Worm (Caenorhabditis elegans) whole organism, L1 larva: Measurements from ENCODE around the gene T10B5.7.

ENCODE experiments used
- C34B4.2 ChIP-seq: sonication (generic microtip); optimal IDR thresholded peaks from 2 replicates; lab custom pipeline; 2017; ENCODE audit warnings: mild to moderate bottlenecking, missing genetic modification characterization, missing compliant biosample characterization
- blmp-1 ChIP-seq: fragments of 150-350 bp; optimal IDR thresholded peaks from 2 replicates; lab custom pipeline; 2014; ENCODE audit warnings: missing biosample characterization, missing genetic modification characterization
- ceh-8 ChIP-seq: fragments of 200-800 bp; sonication (Bioruptor generic); optimal IDR thresholded peaks from 2 replicates; lab custom pipeline; 2018; ENCODE audit warnings: mild to moderate bottlenecking, missing genetic modification characterization, moderate library complexity, missing compliant biosample characterization
- efl-1 ChIP-seq, 4 experiments: fragments of 150-350 bp; optimal IDR thresholded peaks in 3 of 4; peaks in 1 of 4; 1 replicate in 1 of 4; 2 replicates in 3 of 4; lab custom pipeline; 2014; ENCODE audit warnings: missing biosample characterization in 2 of 4, missing genetic modification characterization in 2 of 4, missing genetic modification reagents in 2 of 4
- egl-13 ChIP-seq: sonication (generic microtip); optimal IDR thresholded peaks from 2 replicates; lab custom pipeline; 2016; ENCODE audit warnings: missing genotype, missing genetic modification reagents, missing genetic modification characterization, missing compliant biosample characterization
- egl-27 ChIP-seq, 2 experiments: fragments of 150-350 bp in 1 of 2; sonication (generic microtip); optimal IDR thresholded peaks; 3 replicates each; lab custom pipeline; 2017 to 2018; ENCODE audit warnings: missing biosample characterization in 2 of 2, missing genetic modification characterization in 2 of 2, missing genetic modification reagents in 2 of 2
- fos-1 ChIP-seq: fragments of 150-350 bp; optimal IDR thresholded peaks from 2 replicates; lab custom pipeline; 2014; ENCODE audit warnings: missing biosample characterization, missing genetic modification characterization
- hlh-17 ChIP-seq: fragments of 200-800 bp; sonication (Bioruptor generic); optimal IDR thresholded peaks from 2 replicates; lab custom pipeline; 2018; ENCODE audit warnings: missing genetic modification characterization, mild to moderate bottlenecking, missing compliant biosample characterization, moderate library complexity, borderline replicate concordance
- hlh-4 ChIP-seq: sonication (generic microtip); optimal IDR thresholded peaks from 2 replicates; lab custom pipeline; 2016; ENCODE audit warnings: mild to moderate bottlenecking, missing genetic modification characterization, missing compliant biosample characterization
- hpl-2 ChIP-seq: fragments of 150-350 bp; optimal IDR thresholded peaks from 2 replicates; lab custom pipeline; 2014; ENCODE audit warnings: missing biosample characterization, missing genetic modification reagents, missing genetic modification characterization
- isw-1 ChIP-seq: fragments of 200-800 bp; sonication (Bioruptor generic); IDR thresholded peaks from 2 replicates; pipeline ENCODE4 v1.3.6; 2022; ENCODE audit warnings: missing genetic modification characterization, missing compliant biosample characterization
- lin-14 ChIP-seq: fragments of 200-800 bp; sonication (Bioruptor generic); optimal IDR thresholded peaks from 2 replicates; lab custom pipeline; 2018; ENCODE audit warnings: mild to moderate bottlenecking, missing genetic modification characterization, moderate library complexity, missing compliant biosample characterization
- lin-15B ChIP-seq: fragments of 150-350 bp; sonication (generic microtip); optimal IDR thresholded peaks from 3 replicates; lab custom pipeline; 2014; ENCODE audit warnings: missing biosample characterization, missing genetic modification characterization
- lin-35 ChIP-seq, 2 experiments: fragments of 150-350 bp; optimal IDR thresholded peaks; 2 replicates each; lab custom pipeline; 2014; ENCODE audit warnings: missing biosample characterization in 2 of 2, missing genetic modification characterization in 2 of 2, missing genetic modification reagents in 2 of 2
- lin-39 ChIP-seq: fragments of 150-350 bp; optimal IDR thresholded peaks from 2 replicates; lab custom pipeline; 2014; ENCODE audit warnings: missing biosample characterization, missing genetic modification reagents, missing genetic modification characterization
- nhr-20 ChIP-seq: sonication (generic microtip); optimal IDR thresholded peaks from 2 replicates; lab custom pipeline; 2016; ENCODE audit warnings: mild to moderate bottlenecking, missing genetic modification characterization, missing compliant biosample characterization
- nhr-28 ChIP-seq: fragments of 150-350 bp; optimal IDR thresholded peaks from 2 replicates; lab custom pipeline; 2014; ENCODE audit warnings: missing biosample characterization, missing genetic modification characterization
- nhr-47 ChIP-seq: sonication (generic microtip); optimal IDR thresholded peaks from 2 replicates; lab custom pipeline; 2016; ENCODE audit warnings: mild to moderate bottlenecking, missing genetic modification characterization, moderate library complexity, missing compliant biosample characterization
- nhr-71 ChIP-seq: sonication (generic microtip); optimal IDR thresholded peaks from 2 replicates; lab custom pipeline; 2016; ENCODE audit warnings: mild to moderate bottlenecking, missing genetic modification characterization, moderate library complexity, missing compliant biosample characterization
- nhr-84 ChIP-seq: sonication (generic microtip); optimal IDR thresholded peaks from 2 replicates; lab custom pipeline; 2017; ENCODE audit warnings: missing biosample characterization, missing genetic modification characterization
- nhr-90 ChIP-seq: sonication (generic microtip); optimal IDR thresholded peaks from 2 replicates; lab custom pipeline; 2016; ENCODE audit warnings: mild to moderate bottlenecking, missing genetic modification characterization, missing compliant biosample characterization; ENCODE audit not compliant: poor library complexity
- sox-4 ChIP-seq: sonication (generic microtip); optimal IDR thresholded peaks from 2 replicates; lab custom pipeline; 2016; ENCODE audit warnings: missing genetic modification characterization, missing compliant biosample characterization
- sup-37 ChIP-seq: fragments of 200-800 bp; sonication (Bioruptor generic); optimal IDR thresholded peaks from 2 replicates; lab custom pipeline; 2018; ENCODE audit warnings: mild to moderate bottlenecking, missing genetic modification characterization, missing compliant biosample characterization
- tlp-1 ChIP-seq: fragments of 150-350 bp; optimal IDR thresholded peaks from 2 replicates; lab custom pipeline; 2014; ENCODE audit warnings: missing biosample characterization, missing genetic modification characterization
- unc-130 ChIP-seq: fragments of 150-350 bp; optimal IDR thresholded peaks from 2 replicates; lab custom pipeline; 2017; ENCODE audit warnings: missing biosample characterization, missing genetic modification characterization, inconsistent platforms
- unc-30 ChIP-seq: sonication (generic microtip); optimal IDR thresholded peaks from 2 replicates; lab custom pipeline; 2017; ENCODE audit warnings: missing biosample characterization, missing genetic modification characterization
- zag-1 ChIP-seq: fragments of 150-350 bp; optimal IDR thresholded peaks from 2 replicates; lab custom pipeline; 2014; ENCODE audit warnings: missing biosample characterization, missing genetic modification characterization

The T10B5.7 gene

DNA sequence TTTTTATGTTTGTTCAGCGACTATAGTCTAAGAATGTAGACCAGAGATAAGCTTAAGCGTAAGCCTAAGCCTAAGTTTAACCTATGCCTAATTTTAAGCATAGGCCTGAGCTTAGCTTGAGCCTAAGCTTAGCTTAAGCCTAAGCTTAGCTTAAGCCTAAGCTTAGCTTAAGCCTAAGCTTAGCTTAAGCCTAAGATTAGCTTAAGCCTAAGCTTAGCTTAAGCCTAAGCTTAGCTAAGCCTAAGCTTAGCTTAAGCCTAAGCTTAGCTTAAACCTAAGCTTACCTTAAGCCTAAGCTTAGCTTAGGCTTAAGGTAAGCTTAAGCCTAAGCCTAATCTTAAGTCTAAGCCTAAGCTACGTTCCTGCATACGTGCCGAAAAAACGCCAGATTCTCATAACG is 2.6 kb downstream of the T10B5.7 start:
- TF ChIP-seq nhr-28 (tag; lab: Kevin White, UChicago) (no peak), unc-130 (no peak), lin-39 (no peak)

DNA sequence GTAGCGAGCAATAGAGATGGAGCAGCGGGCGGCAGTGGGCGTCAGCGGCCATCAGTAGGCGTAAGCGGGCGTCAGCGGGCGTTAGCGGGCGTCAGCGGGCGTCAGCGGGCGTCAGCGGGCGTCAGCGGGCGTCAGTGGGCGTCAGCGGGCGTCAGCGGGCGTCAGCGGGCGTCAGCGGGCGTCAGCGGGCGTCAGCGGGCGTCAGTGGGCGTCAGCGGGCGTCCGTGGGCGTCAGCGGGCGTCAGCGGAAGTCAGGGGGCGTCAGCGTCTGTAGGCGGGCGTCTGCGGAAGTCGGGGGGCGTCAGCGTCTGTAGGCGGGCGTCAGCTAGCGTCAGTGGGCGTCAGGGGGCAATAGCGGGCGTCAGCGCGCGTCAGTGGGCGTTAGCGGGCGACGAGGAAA is 4.0 kb downstream of the T10B5.7 start:
- TF ChIP-seq ceh-8 (GFP tag; lab: Kevin White, UChicago), result peak; percentile 57

DNA sequence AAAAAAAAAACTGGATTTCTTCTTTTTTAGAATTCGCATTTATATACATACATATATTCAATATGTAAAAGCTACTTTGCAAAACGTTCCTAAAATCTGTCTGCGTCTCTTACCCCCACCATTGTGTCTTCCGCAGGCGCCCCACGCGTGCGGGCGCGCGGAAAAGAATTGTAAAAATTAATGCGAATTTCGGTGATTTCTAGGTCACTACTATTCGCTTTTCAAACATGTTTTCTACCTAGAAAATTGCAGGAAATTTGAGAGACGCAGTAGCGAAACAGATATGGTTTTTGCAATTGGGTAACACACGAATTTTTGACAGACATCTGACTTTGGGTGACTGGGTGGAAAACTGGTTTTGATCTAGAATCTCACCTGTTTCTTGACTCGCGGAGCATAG is 9.1 kb downstream of the T10B5.7 start:
- no peak for TF ChIP-seq sup-37 (GFP tag; lab: Kevin White, UChicago)
- no peak for TF ChIP-seq sox-4 (tag; lab: Kevin White, UChicago)
- TF ChIP-seq blmp-1 (tag; lab: Kevin White, UChicago), result peak; percentile 88
- peak in 1 of 2 experiments; percentile 7 for TF ChIP-seq lin-35 (GFP tag; optimal IDR thresholded peaks at IDR 0.05; lab: Kevin White, UChicago)

DNA sequence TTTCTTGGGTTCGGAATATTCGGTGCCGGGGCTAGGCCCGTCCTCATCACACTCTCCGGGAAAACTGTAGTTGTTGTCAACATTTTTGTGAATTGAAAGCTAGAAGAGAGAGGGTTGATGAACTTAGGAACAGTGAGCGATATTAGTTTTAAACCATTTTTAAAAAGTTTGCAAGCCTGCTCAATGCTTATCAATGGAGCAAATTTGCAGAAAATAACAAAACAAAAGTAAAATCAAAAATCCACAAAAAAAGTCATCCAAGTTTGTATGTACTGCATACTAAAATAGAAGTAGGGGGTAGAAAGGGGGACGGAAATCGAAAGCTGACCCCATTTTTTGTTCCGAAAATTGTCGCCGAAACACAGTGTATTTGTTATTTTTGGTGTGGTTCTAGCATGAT is 10.2 kb downstream of the T10B5.7 start, which contains the start of gene T10B5.10:
TSS of gene T10B5.10 (minus strand) at position 101 of the 400 bp plus-strand sequence.
- TF ChIP-seq nhr-47 (no peak), zag-1 (tag; lab: Kevin White, UChicago) (no peak), blmp-1 (tag; lab: Kevin White, UChicago) (peak; percentile 70), hpl-2 (no peak), unc-30 (no peak), lin-14 (GFP tag; lab: Kevin White, UChicago) (no peak), efl-1 (optimal IDR thresholded peaks at IDR 0.05; lab: Kevin White, UChicago) (no peak), efl-1 (GFP tag; optimal IDR thresholded peaks at IDR 0.05 in 1 of 2; lab: Kevin White, UChicago) (peak in 1 of 2 experiments; percentile 51), nhr-84 (tag; lab: Kevin White, UChicago) (no peak)

DNA sequence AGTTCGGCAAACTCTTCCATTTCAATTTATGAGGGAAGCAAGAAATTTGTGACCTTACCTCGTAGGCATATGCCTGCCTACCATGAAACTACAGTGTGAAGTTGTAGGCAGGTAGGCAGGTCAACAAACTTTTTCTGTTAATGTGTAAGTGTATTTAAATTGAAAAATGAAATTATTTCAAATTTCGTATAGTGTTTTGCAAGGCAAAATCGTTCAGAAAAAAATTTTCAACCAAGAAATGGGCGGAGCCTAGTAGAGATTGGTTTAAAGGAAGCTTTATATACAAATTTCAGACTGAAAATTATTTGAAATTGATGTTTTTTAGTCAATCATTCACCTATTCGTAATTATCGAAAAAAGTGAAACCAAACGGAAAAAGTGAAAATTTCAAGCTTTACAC is 11.8 kb downstream of the T10B5.7 start:
- TF ChIP-seq lin-15B (tag; lab: Kevin White, UChicago) (no peak), efl-1 (optimal IDR thresholded peaks at IDR 0.05; lab: Kevin White, UChicago) (no peak), efl-1 (GFP tag; optimal IDR thresholded peaks at IDR 0.05 in 1 of 2; lab: Kevin White, UChicago) (peak in 1 of 2 experiments; percentile 52)

DNA sequence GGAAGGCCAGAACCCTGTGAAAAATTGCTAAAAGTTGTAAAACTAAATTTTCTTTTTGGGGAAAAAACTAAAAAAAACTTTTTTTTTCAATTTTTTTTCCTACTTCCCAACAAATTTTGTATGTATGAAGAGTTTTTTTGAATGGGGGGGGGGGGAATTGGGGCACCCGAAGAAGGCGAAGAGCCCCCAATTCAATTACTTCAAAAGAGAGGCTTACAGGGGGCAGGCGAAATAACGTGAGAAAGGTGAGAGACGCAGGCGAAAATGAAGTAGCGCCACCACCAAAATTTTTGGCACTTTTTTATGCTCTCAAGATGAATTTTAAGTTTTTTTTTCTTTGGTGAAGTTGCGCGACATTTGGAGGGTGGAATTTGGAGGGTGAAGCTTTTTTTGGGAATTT is 17.0 kb downstream of the T10B5.7 start:
- no peak for TF ChIP-seq nhr-90 (tag; lab: Kevin White, UChicago)
- TF ChIP-seq efl-1 (optimal IDR thresholded peaks at IDR 0.05; lab: Kevin White, UChicago), result no peak
- TF ChIP-seq efl-1 (GFP tag; optimal IDR thresholded peaks at IDR 0.05 in 1 of 2; lab: Kevin White, UChicago), result peak in 1 of 2 experiments; percentile 10
- TF ChIP-seq nhr-28 (tag; lab: Kevin White, UChicago), result no peak
- no peak for TF ChIP-seq nhr-20 (tag; lab: Kevin White, UChicago)
- TF ChIP-seq hlh-17, result no peak
- no peak for TF ChIP-seq egl-13 (tag; lab: Kevin White, UChicago)

DNA sequence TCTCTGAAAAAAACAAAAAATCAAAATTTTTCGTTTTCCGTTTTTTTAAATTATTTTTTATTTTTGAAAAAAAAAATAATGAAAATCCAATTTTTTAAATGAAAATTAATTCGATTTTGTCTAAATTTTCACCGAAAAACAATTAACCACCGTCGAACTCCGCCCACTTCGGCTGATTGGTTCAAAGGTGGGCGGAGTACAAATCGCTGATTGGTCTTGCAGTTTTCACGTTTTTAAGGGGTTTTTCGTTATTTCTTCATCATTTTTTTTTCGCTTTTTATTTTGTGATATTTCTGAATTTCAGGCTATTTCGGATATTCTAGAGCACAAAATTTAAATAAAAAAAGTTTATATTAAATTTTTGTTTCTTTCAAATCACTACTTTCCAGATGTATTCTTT is 19.0 kb downstream of the T10B5.7 start:
- TF ChIP-seq nhr-84 (tag; lab: Kevin White, UChicago) (no peak), hpl-2 (no peak), fos-1 (tag; lab: Kevin White, UChicago) (no peak), tlp-1 (tag; lab: Kevin White, UChicago) (no peak), nhr-71 (tag; lab: Kevin White, UChicago) (no peak), unc-130 (no peak), zag-1 (tag; lab: Kevin White, UChicago) (no peak), C34B4.2 (tag; lab: Kevin White, UChicago) (no peak)

DNA sequence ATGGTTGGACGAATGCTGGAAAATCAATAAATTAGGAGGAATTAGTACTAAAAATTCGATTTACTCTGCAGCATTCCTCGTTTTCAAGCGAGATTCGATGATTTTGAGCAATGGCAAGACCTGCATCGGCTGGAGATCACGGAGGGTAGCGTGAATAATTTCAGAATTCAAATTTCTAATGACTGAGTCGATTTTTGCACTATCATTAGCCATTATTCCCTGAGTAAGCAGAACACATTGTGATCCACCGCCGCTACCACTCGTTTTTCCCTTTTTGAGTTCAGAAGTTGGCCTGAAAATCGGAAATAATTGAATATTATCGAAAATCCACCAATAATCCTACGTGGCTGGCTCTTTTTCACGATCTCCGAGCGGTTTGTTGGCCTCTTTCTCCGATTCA is 22.0 kb downstream of the T10B5.7 start:
- TF ChIP-seq isw-1 (GFP tag; lab: Robert Waterston, UW) (no peak), egl-27 (tag; optimal IDR thresholded peaks at IDR 0.05; lab: Kevin White, UChicago) (no peak), hlh-4 (no peak), efl-1 (optimal IDR thresholded peaks at IDR 0.05; lab: Kevin White, UChicago) (no peak), efl-1 (GFP tag; optimal IDR thresholded peaks at IDR 0.05 in 1 of 2; lab: Kevin White, UChicago) (peak in 1 of 2 experiments; percentile 71)
